Fruit fly (Drosophila melanogaster) whole organism, prepupa: ENCODE results near the gene ppk26.

Source experiments
- Blimp-1 ChIP-seq: fragments of 200-800 bp; sonication (Bioruptor generic); optimal IDR thresholded peaks from 3 replicates; lab custom pipeline; 2017; ENCODE audit warnings: missing biosample characterization, missing genetic modification characterization, mild to moderate bottlenecking, moderate library complexity, missing genetic modification reagents
- CG10631 ChIP-seq: fragments of 200-800 bp; sonication (Bioruptor generic); optimal IDR thresholded peaks from 2 replicates; lab custom pipeline; 2016; ENCODE audit warnings: missing biosample characterization, missing genetic modification characterization
- CG11294 ChIP-seq: fragments of 200-800 bp; sonication (Bioruptor generic); IDR thresholded peaks from 2 replicates; pipeline ENCODE4 v1.3.6; 2022; ENCODE audit warnings: missing biosample characterization, missing genetic modification characterization
- CG11902 ChIP-seq: fragments of 200-800 bp; sonication (Bioruptor generic); optimal IDR thresholded peaks from 3 replicates; lab custom pipeline; 2016; ENCODE audit warnings: missing biosample characterization, missing genetic modification characterization
- CG1621 ChIP-seq: fragments of 200-800 bp; sonication (Bioruptor generic); optimal IDR thresholded peaks from 3 replicates; lab custom pipeline; 2018; ENCODE audit warnings: missing biosample characterization, mild to moderate bottlenecking, missing genetic modification characterization
- CG16779 ChIP-seq: fragments of 200-800 bp; sonication (Bioruptor generic); optimal IDR thresholded peaks from 3 replicates; lab custom pipeline; 2017; ENCODE audit warnings: missing biosample characterization, mild to moderate bottlenecking, missing genetic modification characterization
- CG3032 ChIP-seq: fragments of 200-800 bp; optimal IDR thresholded peaks from 2 replicates; lab custom pipeline; 2019; ENCODE audit warnings: missing biosample characterization, mild to moderate bottlenecking, missing genetic modification characterization, moderate library complexity
- CG31627 ChIP-seq: fragments of 200-800 bp; sonication (Bioruptor generic); optimal IDR thresholded peaks from 3 replicates; lab custom pipeline; 2016; ENCODE audit warnings: missing biosample characterization, missing genetic modification characterization
- CG34406 ChIP-seq: fragments of 200-800 bp; sonication (Bioruptor generic); optimal IDR thresholded peaks from 3 replicates; lab custom pipeline; 2016; ENCODE audit warnings: missing biosample characterization, missing genetic modification characterization
- CG4318 ChIP-seq: fragments of 200-800 bp; sonication (Bioruptor generic); optimal IDR thresholded peaks from 3 replicates; lab custom pipeline; 2017; ENCODE audit warnings: missing biosample characterization, mild to moderate bottlenecking, missing genetic modification characterization
- CG6163 ChIP-seq: fragments of 200-800 bp; sonication (Bioruptor generic); IDR thresholded peaks from 3 replicates; pipeline ENCODE4 v1.3.6; 2022; ENCODE audit warnings: missing biosample characterization, missing genetic modification characterization
- CG6792 ChIP-seq: fragments of 200-800 bp; sonication (Bioruptor generic); optimal IDR thresholded peaks from 3 replicates; lab custom pipeline; 2016; ENCODE audit warnings: missing biosample characterization, missing genetic modification characterization
- CG6808 ChIP-seq: fragments of 200-800 bp; sonication (Bioruptor generic); optimal IDR thresholded peaks from 3 replicates; lab custom pipeline; 2017; ENCODE audit warnings: missing biosample characterization, missing genetic modification characterization, mild to moderate bottlenecking, moderate library complexity, missing genetic modification reagents
- CG7368 ChIP-seq: fragments of 200-800 bp; sonication (Bioruptor generic); optimal IDR thresholded peaks from 3 replicates; lab custom pipeline; 2016; ENCODE audit warnings: missing biosample characterization, missing genetic modification characterization
- CG8119 ChIP-seq: fragments of 200-800 bp; sonication (Bioruptor generic); IDR thresholded peaks from 3 replicates; pipeline ENCODE4 v1.3.6; 2022; ENCODE audit warnings: missing biosample characterization, missing genetic modification characterization
- CG8632 ChIP-seq: fragments of 200-800 bp; sonication (Bioruptor generic); optimal IDR thresholded peaks from 3 replicates; lab custom pipeline; 2016; ENCODE audit warnings: missing biosample characterization, missing genetic modification characterization
- Eip75B ChIP-seq: fragments of 200-800 bp; sonication (Bioruptor generic); optimal IDR thresholded peaks from 3 replicates; lab custom pipeline; 2016; ENCODE audit warnings: missing biosample characterization, missing genetic modification characterization
- Eip78C ChIP-seq: fragments of 200-800 bp; sonication (Bioruptor generic); peaks from one replicate; lab custom pipeline; 2016; ENCODE audit warnings: missing biosample characterization, missing genetic modification characterization
- Eip93F ChIP-seq: fragments of 200-800 bp; sonication (Bioruptor generic); optimal IDR thresholded peaks from 2 replicates; lab custom pipeline; 2016; ENCODE audit warnings: missing biosample characterization, mild to moderate bottlenecking, missing genetic modification characterization
- Ets96B ChIP-seq: fragments of 200-800 bp; optimal IDR thresholded peaks from 2 replicates; lab custom pipeline; 2019; ENCODE audit warnings: missing biosample characterization, mild to moderate bottlenecking, missing genetic modification characterization, moderate library complexity
- Gug ChIP-seq: fragments of 200-800 bp; sonication (Bioruptor generic); IDR thresholded peaks from 2 replicates; pipeline ENCODE4 v1.3.6; 2022; ENCODE audit warnings: missing biosample characterization, missing genetic modification characterization
- Hr39 ChIP-seq: fragments of 200-800 bp; sonication (Bioruptor generic); optimal IDR thresholded peaks from 2 replicates; lab custom pipeline; 2016; ENCODE audit warnings: missing biosample characterization, missing genetic modification characterization
- Hr4 ChIP-seq: fragments of 200-800 bp; sonication (Bioruptor generic); optimal IDR thresholded peaks from 3 replicates; lab custom pipeline; 2016; ENCODE audit warnings: missing biosample characterization, missing genetic modification characterization
- Met ChIP-seq: fragments of 200-800 bp; sonication (Bioruptor generic); optimal IDR thresholded peaks from 3 replicates; lab custom pipeline; 2016; ENCODE audit warnings: missing biosample characterization, missing genetic modification characterization
- OdsH ChIP-seq: fragments of 200-800 bp; sonication (Bioruptor generic); optimal IDR thresholded peaks from 3 replicates; lab custom pipeline; 2016; ENCODE audit warnings: missing biosample characterization, missing genetic modification characterization
- Smox ChIP-seq: fragments of 200-800 bp; sonication (Bioruptor generic); optimal IDR thresholded peaks from 3 replicates; lab custom pipeline; 2016; ENCODE audit warnings: missing biosample characterization, missing genetic modification characterization
- Sox14 ChIP-seq: fragments of 200-800 bp; sonication (Bioruptor generic); optimal IDR thresholded peaks from 3 replicates; lab custom pipeline; 2016; ENCODE audit warnings: missing biosample characterization, missing genetic modification characterization
- achi ChIP-seq: fragments of 200-800 bp; sonication (Bioruptor generic); optimal IDR thresholded peaks from 3 replicates; lab custom pipeline; 2016; ENCODE audit warnings: missing biosample characterization, missing genetic modification characterization
- acj6 ChIP-seq: fragments of 200-800 bp; sonication (Bioruptor generic); optimal IDR thresholded peaks from 3 replicates; lab custom pipeline; 2016; ENCODE audit warnings: missing biosample characterization, missing genetic modification characterization
- cyc ChIP-seq: fragments of 200-800 bp; sonication (Bioruptor generic); optimal IDR thresholded peaks from 3 replicates; lab custom pipeline; 2016; ENCODE audit warnings: missing biosample characterization, missing genetic modification characterization
- dsx ChIP-seq: fragments of 200-800 bp; optimal IDR thresholded peaks from 3 replicates; lab custom pipeline; 2019; ENCODE audit warnings: missing biosample characterization, mild to moderate bottlenecking, missing genetic modification characterization, moderate library complexity; ENCODE audit not compliant: poor library complexity, severe bottlenecking
- esn ChIP-seq: fragments of 200-800 bp; sonication (Bioruptor generic); optimal IDR thresholded peaks from 2 replicates; lab custom pipeline; 2016; ENCODE audit warnings: missing biosample characterization, mild to moderate bottlenecking, missing genetic modification characterization, moderate library complexity
- fd59A ChIP-seq: fragments of 200-800 bp; sonication (Bioruptor generic); optimal IDR thresholded peaks from 2 replicates; lab custom pipeline; 2017; ENCODE audit warnings: missing biosample characterization, mild to moderate bottlenecking, missing genetic modification characterization, missing genetic modification reagents
- lz ChIP-seq: fragments of 200-800 bp; sonication (Bioruptor generic); optimal IDR thresholded peaks from 3 replicates; lab custom pipeline; 2016; ENCODE audit warnings: missing biosample characterization, missing genetic modification characterization
- pdm3 ChIP-seq: fragments of 200-800 bp; sonication (Bioruptor generic); optimal IDR thresholded peaks from 3 replicates; lab custom pipeline; 2016; ENCODE audit warnings: missing biosample characterization, missing genetic modification characterization
- spab ChIP-seq: fragments of 200-800 bp; sonication (Bioruptor generic); optimal IDR thresholded peaks from 2 replicates; lab custom pipeline; 2017; ENCODE audit warnings: missing biosample characterization, mild to moderate bottlenecking, missing genetic modification characterization, missing genetic modification reagents
- ss ChIP-seq, 2 experiments: fragments of 200-800 bp; sonication (Bioruptor generic); optimal IDR thresholded peaks; 2 replicates in 1 of 2; 3 replicates in 1 of 2; lab custom pipeline; 2017 to 2018; ENCODE audit warnings: mild to moderate bottlenecking in 2 of 2, missing biosample characterization in 2 of 2, missing genetic modification characterization in 2 of 2, moderate library complexity in 1 of 2
- svp ChIP-seq: fragments of 200-800 bp; sonication (Bioruptor generic); peaks from one replicate; lab custom pipeline; 2016; ENCODE audit warnings: missing biosample characterization, missing genetic modification characterization
- vri ChIP-seq: fragments of 200-800 bp; sonication (Bioruptor generic); optimal IDR thresholded peaks from 3 replicates; lab custom pipeline; 2016; ENCODE audit warnings: missing biosample characterization, mild to moderate bottlenecking, missing genetic modification characterization

The ppk26 gene

dm6 chr3L:7440633-7441032, 15.3 kb upstream of the ppk26 start, which contains the start of gene sphinx2:
sphinx2 (minus strand) TSS chr3L:7440733.
- TF ChIP-seq Ets96B (tag; lab: Kevin White, UChicago) (no peak), lz (GFP tag; lab: Kevin White, UChicago) (no peak), Smox (GFP tag; lab: Kevin White, UChicago) (no peak), CG10631 (GFP tag; lab: Kevin White, UChicago) (no peak)

- TF ChIP-seq acj6 (GFP tag; lab: Kevin White, UChicago) = no peak
- TF ChIP-seq Sox14 (GFP tag; lab: Kevin White, UChicago) = no peak
- no peak for TF ChIP-seq ss (GFP tag; optimal IDR thresholded peaks at IDR 0.05; lab: Kevin White, UChicago)
- no peak for TF ChIP-seq CG16779 (tag; lab: Kevin White, UChicago)
- no peak for TF ChIP-seq Blimp-1 (GFP tag; lab: Kevin White, UChicago)
- TF ChIP-seq CG7368 (GFP tag; lab: Kevin White, UChicago) = no peak
- no peak for TF ChIP-seq Eip93F (GFP tag; lab: Kevin White, UChicago)
- no peak for TF ChIP-seq CG6792 (GFP tag; lab: Kevin White, UChicago)
- TF ChIP-seq pdm3 = no peak
- TF ChIP-seq fd59A (GFP tag; lab: Kevin White, UChicago) = no peak
- no peak for TF ChIP-seq OdsH (GFP tag; lab: Kevin White, UChicago)
- TF ChIP-seq Smox (GFP tag; lab: Kevin White, UChicago) = no peak
- TF ChIP-seq Hr4 (GFP tag; lab: Kevin White, UChicago) = no peak
Measured at dm6 chr3L:7449097-7449496, 6.9 kb upstream of the ppk26 start.

dm6 chr3L:7450553-7450952, 5.4 kb upstream of the ppk26 start, which contains the start of gene CG33278:
CG33278 (plus strand) TSS chr3L:7450853.
- no peak for TF ChIP-seq CG6163 (GFP tag; lab: Robert Waterston, UW)
- no peak for TF ChIP-seq Met
- TF ChIP-seq CG1621 = no peak
- no peak for TF ChIP-seq CG11902 (GFP tag; lab: Kevin White, UChicago)

dm6 chr3L:7465209-7465608, 9.3 kb downstream of the ppk26 start, which contains the start of the genes CG42660, CG42661 and Tsp66A:
CG42660 (plus strand) TSS chr3L:7465509.
CG42661 (plus strand) TSS chr3L:7465509.
Tsp66A (plus strand) TSS chr3L:7465509.
- no peak for TF ChIP-seq Met
- no peak for TF ChIP-seq achi (GFP tag; lab: Kevin White, UChicago)
- TF ChIP-seq Eip78C (GFP tag; lab: Kevin White, UChicago) = no peak
- no peak for TF ChIP-seq CG31627 (GFP tag; lab: Kevin White, UChicago)
- no peak for TF ChIP-seq CG11902 (GFP tag; lab: Kevin White, UChicago)
- no peak for TF ChIP-seq CG8632 (GFP tag; lab: Kevin White, UChicago)
- no peak for TF ChIP-seq CG4318 (GFP tag; lab: Kevin White, UChicago)
- no peak for TF ChIP-seq Sox14 (GFP tag; lab: Kevin White, UChicago)
- no peak for TF ChIP-seq CG6808 (GFP tag; lab: Kevin White, UChicago)
- no peak for TF ChIP-seq CG6792 (GFP tag; lab: Kevin White, UChicago)
- TF ChIP-seq svp (GFP tag; lab: Kevin White, UChicago) = no peak
- TF ChIP-seq, all 60 proteins: peak for 0

- TF ChIP-seq CG4318 (GFP tag; lab: Kevin White, UChicago) (no peak), Ets96B (tag; lab: Kevin White, UChicago) (no peak), Met (no peak), CG8632 (GFP tag; lab: Kevin White, UChicago) (no peak)
Measured at dm6 chr3L:7470202-7470601, 14.3 kb downstream of the ppk26 start, which contains the start of gene CG8543. CG8543 (minus strand) TSS chr3L:7470302.

dm6 chr3L:7471259-7471658, 15.3 kb downstream of the ppk26 start, which contains the start of gene CG8541:
CG8541 (plus strand) TSS chr3L:7471559.
- TF ChIP-seq esn (GFP tag; lab: Kevin White, UChicago) (no peak), Gug (GFP tag; lab: Robert Waterston, UW) (no peak), Blimp-1 (GFP tag; lab: Kevin White, UChicago) (no peak), spab (GFP tag; lab: Kevin White, UChicago) (no peak), dsx (GFP tag; lab: Kevin White, UChicago) (no peak), Eip78C (GFP tag; lab: Kevin White, UChicago) (no peak), CG11294 (no peak), vri (GFP tag; lab: Kevin White, UChicago) (no peak), CG34406 (no peak), CG3032 (tag; lab: Kevin White, UChicago) (no peak), CG31627 (GFP tag; lab: Kevin White, UChicago) (no peak), CG8119 (GFP tag; lab: Robert Waterston, UW) (no peak), Hr39 (GFP tag; lab: Kevin White, UChicago) (no peak), Eip75B (no peak), cyc (no peak)
